Worm (Caenorhabditis elegans): Measurements from ENCODE around the gene glrx-3.
"Not testable (repeated sequence)": the region's sequence is repeated elsewhere in the genome, so short reads cannot be mapped to it uniquely, and the experiment has no call there.

glrx-3 gene

DNA sequence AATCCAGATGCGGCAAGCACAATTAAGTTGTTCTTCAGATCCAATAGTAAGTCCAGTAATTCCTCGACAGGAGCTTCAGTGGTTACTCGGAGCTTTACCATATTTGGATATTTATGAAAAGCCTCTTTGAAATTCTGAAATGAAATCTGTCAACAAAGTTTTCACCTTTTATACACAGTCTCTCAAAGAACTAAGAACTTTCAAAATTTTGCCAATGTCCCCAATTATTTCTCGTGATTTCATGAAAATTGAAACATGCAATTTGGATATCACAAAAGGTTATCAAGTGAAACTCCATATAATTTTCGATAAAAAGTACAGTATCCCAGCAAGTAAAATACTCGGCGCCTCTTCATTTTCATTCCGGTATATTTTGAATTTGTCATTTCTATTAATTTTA lies 45.2 kb downstream of the glrx-3 start, which contains the start of gene F47D2.11:
Gene F47D2.11, minus strand, starts transcription at position 101 of the 400 bp plus-strand sequence.
- TF ChIP-seq lin-39 (tag; optimal IDR thresholded peaks at IDR 0.05) (no peak), egl-27 (tag; optimal IDR thresholded peaks at IDR 0.05) (no peak), ama-1 (optimal IDR thresholded peaks at IDR 0.05) (no peak), blmp-1 (tag; optimal IDR thresholded peaks at IDR 0.05) (no peak), ceh-88 (GFP tag; IDR thresholded peaks at IDR 0.05) (no peak), ceh-63 (GFP tag; optimal IDR thresholded peaks at IDR 0.05) (no peak), nhr-47 (tag; optimal IDR thresholded peaks at IDR 0.05) (no peak), egl-13 (tag; optimal IDR thresholded peaks at IDR 0.05) (no peak), tbx-2 (tag; optimal IDR thresholded peaks at IDR 0.05) (no peak), sup-37 (GFP tag; optimal IDR thresholded peaks at IDR 0.05) (no peak), ceh-90 (tag; optimal IDR thresholded peaks at IDR 0.05) (no peak)

DNA sequence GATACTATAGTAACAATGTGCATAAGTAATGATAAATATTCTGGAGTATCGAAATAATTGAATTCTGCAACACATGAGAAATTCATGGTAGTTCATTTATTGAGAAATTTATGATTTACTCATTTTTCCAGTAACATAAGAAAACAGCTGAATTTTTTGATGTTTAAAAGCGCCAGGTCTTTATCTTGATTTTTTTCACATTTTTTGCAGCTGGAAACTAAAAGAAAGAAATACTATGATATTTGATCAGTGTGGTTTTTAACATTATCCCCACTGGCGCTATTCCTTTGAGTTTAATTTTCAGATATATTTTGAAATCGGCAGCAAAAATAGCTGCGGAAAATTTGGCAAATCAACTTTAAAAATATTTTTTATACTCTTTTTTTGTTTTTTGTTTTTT lies 47.7 kb downstream of the glrx-3 start, which contains the start of gene srh-194:
Gene srh-194, minus strand, starts transcription at position 101 of the 400 bp plus-strand sequence.
- TF ChIP-seq nhr-85 (tag) = peak; percentile 6

DNA sequence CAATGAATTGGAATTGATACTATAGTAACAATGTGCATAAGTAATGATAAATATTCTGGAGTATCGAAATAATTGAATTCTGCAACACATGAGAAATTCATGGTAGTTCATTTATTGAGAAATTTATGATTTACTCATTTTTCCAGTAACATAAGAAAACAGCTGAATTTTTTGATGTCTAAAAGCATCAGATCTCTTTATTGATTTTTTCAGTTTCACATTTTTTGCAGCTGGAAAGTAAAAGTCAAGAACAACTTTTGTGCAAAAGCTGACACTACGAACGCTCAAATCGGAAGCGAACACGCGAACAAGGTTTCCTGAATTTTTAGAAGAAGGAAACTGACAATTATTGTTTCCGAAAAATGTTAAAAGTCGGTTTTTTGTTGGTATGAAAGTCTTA lies 51.0 kb downstream of the glrx-3 start, which contains the start of gene srh-193:
Gene srh-193, minus strand, starts transcription at position 101 of the 400 bp plus-strand sequence.
- not testable (repeated sequence) for TF ChIP-seq efl-1 (optimal IDR thresholded peaks at IDR 0.05)
- peak in 1 of 2 experiments; percentile 71 for TF ChIP-seq efl-1 (GFP tag; optimal IDR thresholded peaks at IDR 0.05 in 1 of 2)

All from whole organism, L1 larva.